Worm (Caenorhabditis elegans): ENCODE results near the gene srr-10.

DNA sequence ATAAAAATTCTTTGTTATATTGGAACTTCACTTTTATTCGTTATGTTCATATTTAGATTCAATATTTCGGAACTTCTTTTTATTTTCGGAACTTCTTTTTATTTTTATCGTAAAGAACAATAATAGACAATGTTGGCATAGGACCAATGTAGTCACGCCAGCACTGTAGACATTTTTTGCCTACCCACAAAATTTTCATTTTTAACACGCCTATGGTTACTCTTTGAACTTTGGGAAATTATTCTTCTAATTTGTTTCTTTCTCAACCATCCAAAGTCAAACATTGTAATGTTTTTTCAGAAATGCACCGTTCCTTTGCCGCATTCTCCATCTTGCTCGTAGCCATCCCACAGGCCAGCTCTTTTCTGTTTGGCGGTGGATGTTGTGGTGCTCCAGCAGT is 49.7 kb downstream of the srr-10 start, which contains the start of gene C26F1.1:
- TF ChIP-seq lin-13 (tag; optimal IDR thresholded peaks at IDR 0.05) (no peak), unc-39 (tag; optimal IDR thresholded peaks at IDR 0.05) (no peak), ces-1 (GFP tag; optimal IDR thresholded peaks at IDR 0.05) (no peak), unc-62 (GFP tag; optimal IDR thresholded peaks at IDR 0.05) (no peak), snpc-4 (tag; optimal IDR thresholded peaks at IDR 0.05) (no peak), lsy-2 (tag; optimal IDR thresholded peaks at IDR 0.05) (no peak), elt-3 (tag; optimal IDR thresholded peaks at IDR 0.05) (no peak), nhr-76 (tag; optimal IDR thresholded peaks at IDR 0.05) (no peak), pha-4 (tag; optimal IDR thresholded peaks at IDR 0.05) (no peak), nhr-12 (tag; optimal IDR thresholded peaks at IDR 0.05) (no peak)

Measured in whole organism, mixed stage, embryonic.